Fruit fly (Drosophila melanogaster): ENCODE data around the gene Npc2b.

The Npc2b gene

DNA sequence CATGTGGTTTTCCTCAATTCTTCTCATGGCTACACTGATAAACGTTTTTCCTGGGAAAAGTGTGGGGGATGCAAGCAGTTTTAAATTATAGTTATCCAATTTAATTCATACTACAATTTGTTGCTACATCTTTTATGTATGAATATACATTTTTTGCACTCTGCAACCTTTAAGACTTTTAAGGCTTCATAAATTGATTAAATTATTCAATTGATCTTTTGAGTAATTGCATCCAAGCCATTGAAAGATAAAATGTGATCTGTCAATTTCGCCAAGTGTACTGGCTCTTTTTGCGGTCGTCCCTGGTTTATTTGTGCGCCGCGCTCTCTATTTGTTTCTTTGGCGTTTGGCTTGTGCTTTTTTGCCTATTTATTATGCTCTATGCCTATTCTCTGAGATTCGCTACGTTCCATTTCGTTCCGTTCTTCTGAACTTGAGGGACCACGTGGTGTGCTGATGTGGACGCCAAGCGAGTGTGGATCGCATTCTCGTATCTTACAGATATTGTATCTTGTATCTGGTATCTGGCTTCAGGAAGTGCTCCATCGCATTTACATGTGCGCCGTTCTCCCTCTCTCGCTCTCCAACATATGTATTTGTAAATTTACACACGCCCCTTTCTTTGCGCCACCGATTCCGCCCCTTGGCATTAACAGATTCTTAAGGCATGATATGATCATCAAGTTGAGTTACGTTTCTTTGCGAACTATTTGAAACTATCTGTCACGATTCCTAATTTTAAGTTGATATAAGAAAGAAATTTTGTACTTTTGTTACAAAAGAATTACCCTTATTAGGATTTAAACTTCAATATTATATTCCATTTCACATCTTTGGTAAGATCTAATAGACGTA, 36.9 kb upstream of the Npc2b start (continued):
- TF ChIP-seq CG13287 (GFP tag; IDR thresholded peaks at IDR 0.05; ENCODE audit: partially characterized antibody) (peak; percentile 11; the same call in 1 of the 2 replicates), CG17568 (GFP tag; optimal IDR thresholded peaks at IDR 0.05) (peak; percentile 80), CG7745 (tag; optimal IDR thresholded peaks at IDR 0.05) (no peak), danr (GFP tag; IDR thresholded peaks at IDR 0.05) (peak; percentile 86), Ravus (GFP tag; IDR thresholded peaks at IDR 0.05) (peak; percentile 76), CG14014 (GFP tag; IDR thresholded peaks at IDR 0.05) (peak; percentile 89), Myb (GFP tag; optimal IDR thresholded peaks at IDR 0.05) (peak; percentile 74), CG3995 (GFP tag; optimal IDR thresholded peaks at IDR 0.05) (peak; percentile 53), CG43689 (GFP tag; IDR thresholded peaks at IDR 0.05) (no peak), Mad (GFP tag; optimal IDR thresholded peaks at IDR 0.05) (peak; percentile 74), Abd-B (GFP tag; optimal IDR thresholded peaks at IDR 0.05) (peak; percentile 76), scrt (GFP tag; optimal IDR thresholded peaks at IDR 0.05) (peak; percentile 86), Neu2 (GFP tag; optimal IDR thresholded peaks at IDR 0.05; ENCODE audit: borderline replicate concordance) (no peak), ssp (GFP tag; IDR thresholded peaks at IDR 0.05) (peak; percentile 57), exex (tag; optimal IDR thresholded peaks at IDR 0.05) (peak; percentile 57), tin (GFP tag; optimal IDR thresholded peaks at IDR 0.05) (peak; percentile 70), ci (GFP tag; IDR thresholded peaks at IDR 0.05) (peak; percentile 59; the same call in 1 of the 3 replicates), fd64A (GFP tag; optimal IDR thresholded peaks at IDR 0.05) (no peak), CG14965 (GFP tag; optimal IDR thresholded peaks at IDR 0.05; ENCODE audit: borderline replicate concordance) (no peak), CG7839 (tag; optimal IDR thresholded peaks at IDR 0.05) (peak; percentile 92), wor (GFP tag; IDR thresholded peaks at IDR 0.05) (peak; percentile 59; the same call in 1 of the 2 replicates), Hmr (GFP tag; optimal IDR thresholded peaks at IDR 0.05) (peak; percentile 94), cg (GFP tag; optimal IDR thresholded peaks at IDR 0.05) (no peak), Dfd (GFP tag; optimal IDR thresholded peaks at IDR 0.05) (no peak), Hr51 (GFP tag; optimal IDR thresholded peaks at IDR 0.05) (peak; percentile 82 to 88), chinmo (GFP tag; IDR thresholded peaks at IDR 0.05; ENCODE audit: partially characterized antibody) (peak; percentile 87; the same call in 2 of the 4 replicates), Fer3 (tag; optimal IDR thresholded peaks at IDR 0.05) (peak; percentile 91), CG14667 (GFP tag; IDR thresholded peaks at IDR 0.05) (peak; percentile 73; the same call in 1 of the 2 replicates), Ada2b (GFP tag; IDR thresholded peaks at IDR 0.05) (peak; percentile 82), ap (GFP tag; IDR thresholded peaks at IDR 0.05) (peak; percentile 44; the same call in 1 of the 2 replicates), Antp (GFP tag; optimal IDR thresholded peaks at IDR 0.05) (peak; percentile 76), Sin3A (optimal IDR thresholded peaks at IDR 0.05) (no peak), sc (optimal IDR thresholded peaks at IDR 0.05) (no peak), sc (GFP tag; optimal IDR thresholded peaks at IDR 0.05) (no peak), mirr (GFP tag; optimal IDR thresholded peaks at IDR 0.05) (peak; percentile 42), tx (GFP tag; optimal IDR thresholded peaks at IDR 0.05) (peak; percentile 85), CG18599 (GFP tag; optimal IDR thresholded peaks at IDR 0.05) (peak; percentile 90), sr (GFP tag; IDR thresholded peaks at IDR 0.05) (no peak), nau (GFP tag; optimal IDR thresholded peaks at IDR 0.05) (peak; percentile 73), crp (GFP tag; optimal IDR thresholded peaks at IDR 0.05) (peak in 1 of 2 experiments; percentile 19), CG10147 (GFP tag; optimal IDR thresholded peaks at IDR 0.05) (peak; percentile 89), luna (GFP tag; optimal IDR thresholded peaks at IDR 0.05) (peak; percentile 87), CG1602 (GFP tag; optimal IDR thresholded peaks at IDR 0.05) (peak; percentile 50), CG11093 (GFP tag; IDR thresholded peaks at IDR 0.05) (peak; percentile 77; the same call in 2 of the 3 replicates), CG13775 (GFP tag; optimal IDR thresholded peaks at IDR 0.05) (peak; percentile 86), H2.0 (GFP tag; IDR thresholded peaks at IDR 0.05) (peak; percentile 75), pb (GFP tag; optimal IDR thresholded peaks at IDR 0.05) (peak; percentile 71), CG4730 (GFP tag; IDR thresholded peaks at IDR 0.05) (peak; percentile 81)

Measured in whole organism, embryonic.